Fruit fly (Drosophila melanogaster) whole organism, wandering third instar larva: ENCODE data around the gene CG43093.

Source experiments
- Hnf4 ChIP-seq: fragments of 200-800 bp; sonication (Bioruptor generic); optimal IDR thresholded peaks from 2 replicates; lab custom pipeline; 2016; ENCODE audit warnings: missing biosample characterization, mild to moderate bottlenecking, missing genetic modification characterization
- brk ChIP-seq: fragments of 200-800 bp; sonication (Bioruptor generic); optimal IDR thresholded peaks from 2 replicates; lab custom pipeline; 2016; ENCODE audit warnings: missing biosample characterization, mild to moderate bottlenecking, missing genetic modification characterization

DNA sequence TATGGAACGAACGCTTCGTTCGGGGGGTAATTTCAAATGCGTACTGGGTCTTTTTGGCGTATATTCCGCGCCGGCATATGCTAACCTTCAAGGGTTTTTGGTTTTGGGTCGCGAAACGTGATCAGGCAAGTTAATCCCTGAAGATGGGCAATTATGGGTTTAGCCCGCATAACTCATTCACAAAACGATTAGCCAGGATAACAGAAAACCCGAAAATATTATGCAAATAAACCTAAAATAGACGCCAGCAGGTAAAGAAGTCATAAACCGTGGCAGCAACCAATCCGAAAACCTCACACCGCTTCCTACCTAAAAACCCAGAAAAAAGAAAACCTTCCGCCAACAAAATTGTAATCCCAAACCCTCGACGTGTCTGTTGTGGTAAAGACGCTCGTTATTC, 19.0 kb upstream of the CG43093 start:
- TF ChIP-seq brk (GFP tag; lab: Kevin White, UChicago) (no peak), Hnf4 (GFP tag; lab: Kevin White, UChicago) (no peak)
